Worm (Caenorhabditis elegans) whole organism, L2 larva: ENCODE data around the gene trpp-9.
A peak's percentile ranks its signal among the peaks of the same experiment; 100 is the strongest.

Source experiments
- C34F6.9 ChIP-seq: fragments of 150-350 bp; optimal IDR thresholded peaks from 2 replicates; lab custom pipeline; 2014; ENCODE audit warnings: missing biosample characterization, missing genetic modification characterization
- F13H6.1 ChIP-seq: sonication (generic microtip); optimal IDR thresholded peaks from 2 replicates; lab custom pipeline; 2016; ENCODE audit warnings: missing genetic modification characterization, missing compliant biosample characterization
- R02D3.7 ChIP-seq: fragments of 150-350 bp; optimal IDR thresholded peaks from 2 replicates; lab custom pipeline; 2014; ENCODE audit warnings: missing biosample characterization, missing genetic modification characterization
- Y55F3AM.14 ChIP-seq: fragments of 200-800 bp; sonication (Bioruptor generic); optimal IDR thresholded peaks from 2 replicates; lab custom pipeline; 2018; ENCODE audit warnings: mild to moderate bottlenecking, missing genetic modification characterization, missing compliant biosample characterization
- alr-1 ChIP-seq: fragments of 150-350 bp; optimal IDR thresholded peaks from 2 replicates; lab custom pipeline; 2014; ENCODE audit warnings: missing biosample characterization, missing genetic modification characterization
- aly-2 ChIP-seq: fragments of 150-350 bp; optimal IDR thresholded peaks from 2 replicates; lab custom pipeline; 2014; ENCODE audit warnings: missing biosample characterization, missing genetic modification characterization
- ceh-16 ChIP-seq: fragments of 150-350 bp; optimal IDR thresholded peaks from 2 replicates; lab custom pipeline; 2014; ENCODE audit warnings: missing biosample characterization, missing genetic modification characterization
- ceh-82 ChIP-seq: fragments of 150-350 bp; optimal IDR thresholded peaks from 2 replicates; lab custom pipeline; 2014; ENCODE audit warnings: missing biosample characterization, missing genetic modification characterization
- elt-1 ChIP-seq: fragments of 150-350 bp; optimal IDR thresholded peaks from 2 replicates; lab custom pipeline; 2014; ENCODE audit warnings: missing biosample characterization, missing genetic modification characterization
- elt-3 ChIP-seq: sonication (generic microtip); optimal IDR thresholded peaks from 2 replicates; lab custom pipeline; 2017; ENCODE audit warnings: missing biosample characterization, missing genetic modification characterization
- fos-1 ChIP-seq: fragments of 150-350 bp; optimal IDR thresholded peaks from 2 replicates; lab custom pipeline; 2014; ENCODE audit warnings: missing biosample characterization, missing genetic modification characterization
- lin-11 ChIP-seq: fragments of 150-350 bp; sonication (generic microtip); optimal IDR thresholded peaks from 2 replicates; lab custom pipeline; 2014; ENCODE audit warnings: missing biosample characterization, missing genetic modification characterization, inconsistent platforms, mixed read lengths
- lin-13 ChIP-seq: fragments of 150-350 bp; optimal IDR thresholded peaks from 2 replicates; lab custom pipeline; 2014; ENCODE audit warnings: missing biosample characterization, missing genetic modification reagents, missing genetic modification characterization
- lin-39 ChIP-seq: fragments of 150-350 bp; optimal IDR thresholded peaks from 2 replicates; lab custom pipeline; 2014; ENCODE audit warnings: missing biosample characterization, missing genetic modification reagents, missing genetic modification characterization
- mab-5 ChIP-seq: fragments of 150-350 bp; optimal IDR thresholded peaks from 2 replicates; lab custom pipeline; 2014; ENCODE audit warnings: missing biosample characterization, missing genetic modification characterization
- mbf-1 ChIP-seq: sonication (generic microtip); optimal IDR thresholded peaks from 2 replicates; lab custom pipeline; 2017; ENCODE audit warnings: missing biosample characterization, missing genetic modification characterization
- nhr-129 ChIP-seq: fragments of 150-350 bp; optimal IDR thresholded peaks from 2 replicates; lab custom pipeline; 2014; ENCODE audit warnings: missing biosample characterization, missing genetic modification characterization
- nhr-21 ChIP-seq: fragments of 150-350 bp; optimal IDR thresholded peaks from 2 replicates; lab custom pipeline; 2014; ENCODE audit warnings: missing biosample characterization, missing genetic modification characterization
- nhr-23 ChIP-seq: fragments of 150-350 bp; optimal IDR thresholded peaks from 2 replicates; lab custom pipeline; 2014; ENCODE audit warnings: missing biosample characterization, missing genetic modification reagents, missing genetic modification characterization
- nhr-237 ChIP-seq: fragments of 150-350 bp; optimal IDR thresholded peaks from 2 replicates; lab custom pipeline; 2014; ENCODE audit warnings: missing biosample characterization, missing genetic modification characterization
- nhr-25 ChIP-seq: fragments of 150-350 bp; sonication (generic microtip); optimal IDR thresholded peaks from 3 replicates; lab custom pipeline; 2014; ENCODE audit warnings: missing biosample characterization, missing genetic modification characterization
- nhr-6 ChIP-seq: fragments of 150-350 bp; optimal IDR thresholded peaks from 2 replicates; lab custom pipeline; 2014; ENCODE audit warnings: missing biosample characterization, missing genetic modification characterization
- sem-4 ChIP-seq: fragments of 150-350 bp; optimal IDR thresholded peaks from 2 replicates; lab custom pipeline; 2014; ENCODE audit warnings: missing biosample characterization, missing genetic modification reagents, missing genetic modification characterization
- skn-1 ChIP-seq: sonication (generic microtip); optimal IDR thresholded peaks from 2 replicates; lab custom pipeline; 2017; ENCODE audit warnings: missing biosample characterization, missing genetic modification characterization
- sma-3 ChIP-seq: sonication (generic microtip); optimal IDR thresholded peaks from 2 replicates; lab custom pipeline; 2016; ENCODE audit warnings: missing genetic modification reagents, missing genetic modification characterization, missing compliant biosample characterization
- sma-9 ChIP-seq, 2 experiments: fragments of 150-350 bp in 1 of 2; sonication (generic microtip) in 1 of 2; optimal IDR thresholded peaks; 2 replicates each; lab custom pipeline; 2014 to 2016; ENCODE audit warnings: missing genetic modification characterization in 2 of 2, mild to moderate bottlenecking in 1 of 2, missing biosample characterization in 1 of 2, missing compliant biosample characterization in 1 of 2, missing genetic modification reagents in 1 of 2, moderate library complexity in 1 of 2
- unc-39 ChIP-seq: fragments of 150-350 bp; optimal IDR thresholded peaks from 2 replicates; lab custom pipeline; 2014; ENCODE audit warnings: missing biosample characterization, missing genetic modification characterization
- unc-55 ChIP-seq: fragments of 150-350 bp; sonication (generic microtip); optimal IDR thresholded peaks from 3 replicates; lab custom pipeline; 2014; ENCODE audit warnings: missing biosample characterization, missing genetic modification reagents, missing genetic modification characterization
- zag-1 ChIP-seq: fragments of 150-350 bp; optimal IDR thresholded peaks from 2 replicates; lab custom pipeline; 2014; ENCODE audit warnings: missing biosample characterization, missing genetic modification characterization
- ztf-11 ChIP-seq: sonication (generic microtip); optimal IDR thresholded peaks from 2 replicates; lab custom pipeline; 2017; ENCODE audit warnings: missing biosample characterization, missing genetic modification characterization

The trpp-9 gene

ce11 chrX:11551808-11552207 lies 11.9 kb upstream of the trpp-9 start:
- no peak for TF ChIP-seq C34F6.9 (tag; lab: Kevin White, UChicago)
- TF ChIP-seq unc-55 (GFP tag; lab: Kevin White, UChicago): peak; percentile 57
- no peak for TF ChIP-seq elt-3 (tag; lab: Kevin White, UChicago)

- TF ChIP-seq lin-13 (GFP tag; lab: Kevin White, UChicago): no peak
- TF ChIP-seq unc-55 (GFP tag; lab: Kevin White, UChicago): peak; percentile 53
- TF ChIP-seq sem-4: no peak
- TF ChIP-seq R02D3.7 (tag; lab: Kevin White, UChicago): no peak
- no peak for TF ChIP-seq aly-2 (tag; lab: Kevin White, UChicago)
- TF ChIP-seq fos-1 (tag; lab: Kevin White, UChicago): no peak
- peak; percentile 8 for TF ChIP-seq nhr-129 (tag; lab: Kevin White, UChicago)
- TF ChIP-seq lin-11: no peak
- no peak for TF ChIP-seq unc-39 (tag; lab: Kevin White, UChicago)
- TF ChIP-seq C34F6.9 (tag; lab: Kevin White, UChicago): peak; percentile 58
Measured at ce11 chrX:11552879-11553278, 10.8 kb upstream of the trpp-9 start.

- no peak for TF ChIP-seq ceh-82
- TF ChIP-seq elt-1 (tag; lab: Kevin White, UChicago): no peak
- peak; percentile 89 for TF ChIP-seq unc-55 (GFP tag; lab: Kevin White, UChicago)
- peak; percentile 4 for TF ChIP-seq sma-9 (GFP tag; optimal IDR thresholded peaks at IDR 0.05; lab: Kevin White, UChicago)
- no peak for TF ChIP-seq sma-9 (tag; optimal IDR thresholded peaks at IDR 0.05; lab: Kevin White, UChicago)
Measured at ce11 chrX:11554522-11554921, 9.2 kb upstream of the trpp-9 start.

ce11 chrX:11555046-11555445 lies 8.7 kb upstream of the trpp-9 start:
- TF ChIP-seq fos-1 (tag; lab: Kevin White, UChicago): peak; percentile 23
- no peak for TF ChIP-seq zag-1 (tag; lab: Kevin White, UChicago)
- TF ChIP-seq nhr-25 (tag; lab: Kevin White, UChicago): no peak
- no peak for TF ChIP-seq ceh-82
- peak; percentile 13 for TF ChIP-seq sma-9 (GFP tag; optimal IDR thresholded peaks at IDR 0.05; lab: Kevin White, UChicago)
- no peak for TF ChIP-seq sma-9 (tag; optimal IDR thresholded peaks at IDR 0.05; lab: Kevin White, UChicago)
- TF ChIP-seq mbf-1 (tag; lab: Kevin White, UChicago): no peak
- no peak for TF ChIP-seq skn-1 (tag; lab: Kevin White, UChicago)
- TF ChIP-seq sem-4: no peak
- TF ChIP-seq elt-1 (tag; lab: Kevin White, UChicago): no peak
- no peak for TF ChIP-seq aly-2 (tag; lab: Kevin White, UChicago)
- TF ChIP-seq nhr-6 (tag; lab: Kevin White, UChicago): no peak

- no peak for TF ChIP-seq ceh-16 (tag; lab: Kevin White, UChicago)
- no peak for TF ChIP-seq aly-2 (tag; lab: Kevin White, UChicago)
- no peak for TF ChIP-seq nhr-6 (tag; lab: Kevin White, UChicago)
- no peak for TF ChIP-seq skn-1 (tag; lab: Kevin White, UChicago)
- TF ChIP-seq ztf-11 (tag; lab: Kevin White, UChicago): no peak
- no peak for TF ChIP-seq mab-5 (tag; lab: Kevin White, UChicago)
- no peak for TF ChIP-seq fos-1 (tag; lab: Kevin White, UChicago)
- TF ChIP-seq nhr-23: no peak
- no peak for TF ChIP-seq lin-39
- no peak for TF ChIP-seq ceh-82
- no peak for TF ChIP-seq sma-3 (GFP tag; lab: Kevin White, UChicago)
- TF ChIP-seq alr-1 (tag; lab: Kevin White, UChicago): no peak
- TF ChIP-seq unc-55 (GFP tag; lab: Kevin White, UChicago): peak; percentile 13
- TF ChIP-seq sma-9 (GFP tag; optimal IDR thresholded peaks at IDR 0.05; lab: Kevin White, UChicago): peak; percentile 36
- TF ChIP-seq sma-9 (tag; optimal IDR thresholded peaks at IDR 0.05; lab: Kevin White, UChicago): no peak
- TF ChIP-seq F13H6.1 (tag; lab: Kevin White, UChicago): peak; percentile 30
- no peak for TF ChIP-seq lin-11
- TF ChIP-seq unc-39 (tag; lab: Kevin White, UChicago): no peak
- no peak for TF ChIP-seq C34F6.9 (tag; lab: Kevin White, UChicago)
- no peak for TF ChIP-seq zag-1 (tag; lab: Kevin White, UChicago)
- TF ChIP-seq Y55F3AM.14 (GFP tag; lab: Kevin White, UChicago): no peak
- no peak for TF ChIP-seq nhr-237 (tag; lab: Kevin White, UChicago)
- TF ChIP-seq nhr-21 (tag; lab: Kevin White, UChicago): no peak
- TF ChIP-seq nhr-129 (tag; lab: Kevin White, UChicago): peak; percentile 49
- no peak for TF ChIP-seq elt-3 (tag; lab: Kevin White, UChicago)
Measured at ce11 chrX:11555527-11556137, 8.1 kb upstream of the trpp-9 start.
